Fruit fly (Drosophila melanogaster): ENCODE data around the gene QIL1.

QIL1 gene

DNA sequence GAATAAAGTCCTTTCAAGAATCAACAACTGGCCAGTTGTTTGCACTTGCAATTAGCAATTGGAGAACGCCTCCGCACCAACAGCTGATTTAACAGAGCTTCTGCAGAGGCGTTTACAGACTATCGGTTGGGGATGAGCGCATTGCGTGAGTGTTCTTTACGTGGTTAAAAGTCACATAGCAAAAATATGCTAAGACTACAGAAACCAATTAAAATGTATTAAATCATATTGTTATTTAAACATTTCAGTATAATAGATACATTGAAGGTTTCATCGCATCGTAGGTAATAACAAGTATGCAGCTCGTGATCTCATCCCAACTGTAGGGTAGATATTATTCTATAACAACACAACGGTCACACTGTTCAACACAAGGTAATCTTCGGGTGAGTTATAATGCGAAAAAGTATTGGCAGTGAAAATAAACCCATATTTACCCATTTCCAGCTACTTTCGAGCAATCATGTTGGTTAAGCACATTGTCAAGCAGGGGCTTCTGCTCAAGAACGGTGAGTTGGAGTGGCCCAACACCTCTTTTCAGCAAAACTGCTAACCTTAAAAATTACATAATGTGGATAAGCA lies 40.5 kb upstream of the QIL1 start, which contains the start of the genes Sec3 and COX7B:
Sec3 (minus strand) TSS at position 86 of the 582 bp plus-strand sequence.
COX7B (plus strand) TSS at position 346 of the 582 bp plus-strand sequence.
- peak; percentile 77 for TF ChIP-seq rgr (GFP tag; optimal IDR thresholded peaks at IDR 0.05)
- peak; percentile 80 for TF ChIP-seq HLH106 (tag; optimal IDR thresholded peaks at IDR 0.05)
- TF ChIP-seq Hr83 (GFP tag; optimal IDR thresholded peaks at IDR 0.05; ENCODE audit: poor library complexity, severe bottlenecking): peak; percentile 58
- peak in 1 of 2 experiments; percentile 83 for TF ChIP-seq foxo (GFP tag; optimal IDR thresholded peaks at IDR 0.05)
- peak; percentile 19 for TF ChIP-seq CG32264 (GFP tag; optimal IDR thresholded peaks at IDR 0.05)
- TF ChIP-seq OdsH (GFP tag; optimal IDR thresholded peaks at IDR 0.05): peak; percentile 40
- TF ChIP-seq Rel (GFP tag; optimal IDR thresholded peaks at IDR 0.05): no peak
- peak; percentile 37 for TF ChIP-seq Rel (tag; optimal IDR thresholded peaks at IDR 0.05)
- no peak for TF ChIP-seq jim (GFP tag; optimal IDR thresholded peaks at IDR 0.05)
- peak; percentile 65 for TF ChIP-seq ey (GFP tag; optimal IDR thresholded peaks at IDR 0.05)
- no peak for TF ChIP-seq CrebA (GFP tag; optimal IDR thresholded peaks at IDR 0.05; ENCODE audit: borderline replicate concordance)
- no peak for TF ChIP-seq Mio (GFP tag; optimal IDR thresholded peaks at IDR 0.05)
- peak; percentile 70 for TF ChIP-seq CG9705 (GFP tag; optimal IDR thresholded peaks at IDR 0.05)
- peak; percentile 68 for TF ChIP-seq brk (GFP tag; optimal IDR thresholded peaks at IDR 0.05)
- TF ChIP-seq dmrt93B (GFP tag; optimal IDR thresholded peaks at IDR 0.05): peak; percentile 33
- TF ChIP-seq sv (GFP tag; optimal IDR thresholded peaks at IDR 0.05): peak; percentile 69
- TF ChIP-seq tai (GFP tag; optimal IDR thresholded peaks at IDR 0.05): no peak
- TF ChIP-seq Dfd (GFP tag; optimal IDR thresholded peaks at IDR 0.05): no peak
- TF ChIP-seq Vsx2 (GFP tag; optimal IDR thresholded peaks at IDR 0.05; ENCODE audit: partially characterized antibody): no peak
- no peak for TF ChIP-seq lola (GFP tag; optimal IDR thresholded peaks at IDR 0.05)
- TF ChIP-seq psq (GFP tag; optimal IDR thresholded peaks at IDR 0.05): peak; percentile 47
- TF ChIP-seq usp (GFP tag; optimal IDR thresholded peaks at IDR 0.05): no peak
- peak; percentile 71 for TF ChIP-seq fru (GFP tag; optimal IDR thresholded peaks at IDR 0.05)
- TF ChIP-seq Sp1 (GFP tag; optimal IDR thresholded peaks at IDR 0.05): peak; percentile 67
- TF ChIP-seq Dif (GFP tag; optimal IDR thresholded peaks at IDR 0.05; ENCODE audit: partially characterized antibody): no peak
- TF ChIP-seq woc (GFP tag; optimal IDR thresholded peaks at IDR 0.05): peak; percentile 85
- no peak for TF ChIP-seq GATAd (GFP tag; optimal IDR thresholded peaks at IDR 0.05)
- no peak for TF ChIP-seq Abd-B (GFP tag; optimal IDR thresholded peaks at IDR 0.05)
- TF ChIP-seq sage (GFP tag; optimal IDR thresholded peaks at IDR 0.05): peak; percentile 63
- TF ChIP-seq dsf (GFP tag; optimal IDR thresholded peaks at IDR 0.05; ENCODE audit: borderline replicate concordance): peak; percentile 67
- no peak for TF ChIP-seq N (GFP tag; optimal IDR thresholded peaks at IDR 0.05)
- peak; percentile 86 for TF ChIP-seq h (GFP tag; optimal IDR thresholded peaks at IDR 0.05)
- peak; percentile 79 for TF ChIP-seq Jra (GFP tag; optimal IDR thresholded peaks at IDR 0.05)
- no peak for TF ChIP-seq Myc (optimal IDR thresholded peaks at IDR 0.05)
- TF ChIP-seq dl (GFP tag; optimal IDR thresholded peaks at IDR 0.05; ENCODE audit: insufficient read depth in 1 of 2, partially characterized antibody in 2 of 2): no peak
- TF ChIP-seq Hnf4 (GFP tag; optimal IDR thresholded peaks at IDR 0.05): peak; percentile 78
- TF ChIP-seq Hr78 (GFP tag; optimal IDR thresholded peaks at IDR 0.05): no peak
- no peak for TF ChIP-seq pan (optimal IDR thresholded peaks at IDR 0.05)
- TF ChIP-seq br (GFP tag; optimal IDR thresholded peaks at IDR 0.05): peak; percentile 69

DNA sequence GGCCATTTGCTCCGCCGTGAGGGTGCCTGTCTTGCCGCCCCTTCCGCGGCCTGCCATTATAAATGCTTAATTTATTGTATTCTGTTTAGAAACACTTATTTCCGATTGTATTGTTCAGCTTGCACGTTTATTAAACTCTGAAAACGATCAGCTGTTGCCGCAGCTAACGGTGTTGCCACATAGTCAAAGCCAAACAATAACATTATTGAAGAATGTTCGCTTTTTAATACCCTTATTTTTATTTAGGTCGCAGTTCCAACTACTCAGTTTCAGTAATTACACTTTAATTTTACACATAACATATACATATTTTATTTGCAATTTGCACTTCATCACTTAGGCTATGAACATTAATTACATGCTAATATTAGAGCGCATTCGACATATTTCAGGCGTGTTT lies 38.7 kb upstream of the QIL1 start, which contains the start of gene Polr3G:
Polr3G (minus strand) TSS at position 118 of the 400 bp plus-strand sequence.
- TF ChIP-seq CrebA (GFP tag; optimal IDR thresholded peaks at IDR 0.05; ENCODE audit: borderline replicate concordance) (no peak), lola (GFP tag; optimal IDR thresholded peaks at IDR 0.05) (no peak), Vsx2 (GFP tag; optimal IDR thresholded peaks at IDR 0.05; ENCODE audit: partially characterized antibody) (no peak), jim (GFP tag; optimal IDR thresholded peaks at IDR 0.05) (no peak), woc (GFP tag; optimal IDR thresholded peaks at IDR 0.05) (peak; percentile 68), dl (GFP tag; optimal IDR thresholded peaks at IDR 0.05; ENCODE audit: insufficient read depth in 1 of 2, partially characterized antibody in 2 of 2) (no peak), ey (GFP tag; optimal IDR thresholded peaks at IDR 0.05) (peak; percentile 8), sv (GFP tag; optimal IDR thresholded peaks at IDR 0.05) (peak; percentile 41), tai (GFP tag; optimal IDR thresholded peaks at IDR 0.05) (no peak), sage (GFP tag; optimal IDR thresholded peaks at IDR 0.05) (no peak), rgr (GFP tag; optimal IDR thresholded peaks at IDR 0.05) (no peak), Hnf4 (GFP tag; optimal IDR thresholded peaks at IDR 0.05) (peak; percentile 27), Hr83 (GFP tag; optimal IDR thresholded peaks at IDR 0.05; ENCODE audit: poor library complexity, severe bottlenecking) (no peak), h (GFP tag; optimal IDR thresholded peaks at IDR 0.05) (peak; percentile 22), pan (optimal IDR thresholded peaks at IDR 0.05) (no peak), N (GFP tag; optimal IDR thresholded peaks at IDR 0.05) (no peak), Sp1 (GFP tag; optimal IDR thresholded peaks at IDR 0.05) (no peak), usp (GFP tag; optimal IDR thresholded peaks at IDR 0.05) (no peak), foxo (GFP tag; optimal IDR thresholded peaks at IDR 0.05) (peak in 1 of 2 experiments; percentile 26), Dif (GFP tag; optimal IDR thresholded peaks at IDR 0.05; ENCODE audit: partially characterized antibody) (no peak), psq (GFP tag; optimal IDR thresholded peaks at IDR 0.05) (no peak), GATAd (GFP tag; optimal IDR thresholded peaks at IDR 0.05) (no peak), CG9705 (GFP tag; optimal IDR thresholded peaks at IDR 0.05) (no peak), dsf (GFP tag; optimal IDR thresholded peaks at IDR 0.05; ENCODE audit: borderline replicate concordance) (no peak), Hr78 (GFP tag; optimal IDR thresholded peaks at IDR 0.05) (no peak), brk (GFP tag; optimal IDR thresholded peaks at IDR 0.05) (peak; percentile 54), CG32264 (GFP tag; optimal IDR thresholded peaks at IDR 0.05) (no peak)

Measured in whole organism, wandering third instar larva.